Fruit fly (Drosophila melanogaster): ENCODE data around the gene rols.

rols gene

dm6 chr3L:11975811-11976210 is 88.8 kb downstream of the rols start, which contains the start of gene CG43896:
Gene CG43896 (plus strand): TSS chr3L:11976111.
- no peak for TF ChIP-seq esn (GFP tag; optimal IDR thresholded peaks at IDR 0.05)
- TF ChIP-seq CG7368 (GFP tag; optimal IDR thresholded peaks at IDR 0.05): no peak
- TF ChIP-seq fkh (GFP tag; optimal IDR thresholded peaks at IDR 0.05): no peak
- no peak for TF ChIP-seq CG9139 (GFP tag; optimal IDR thresholded peaks at IDR 0.05)
- no peak for TF ChIP-seq dsx (GFP tag; optimal IDR thresholded peaks at IDR 0.05; ENCODE audit: poor library complexity, severe bottlenecking)
- no peak for TF ChIP-seq cyc (GFP tag; optimal IDR thresholded peaks at IDR 0.05)
- no peak for TF ChIP-seq CG6792 (GFP tag; optimal IDR thresholded peaks at IDR 0.05)
- no peak for TF ChIP-seq CG11294 (GFP tag; IDR thresholded peaks at IDR 0.05)
- no peak for TF ChIP-seq CG3032 (tag; optimal IDR thresholded peaks at IDR 0.05)
- TF ChIP-seq CG10669 (GFP tag; optimal IDR thresholded peaks at IDR 0.05): no peak
- no peak for TF ChIP-seq CG11762 (GFP tag; optimal IDR thresholded peaks at IDR 0.05; ENCODE audit: insufficient read depth)
- TF ChIP-seq svp (GFP tag): no peak
- no peak for TF ChIP-seq CG15336 (GFP tag; IDR thresholded peaks at IDR 0.05)
- TF ChIP-seq Ets21C (GFP tag; optimal IDR thresholded peaks at IDR 0.05): no peak
- TF ChIP-seq dac (GFP tag; optimal IDR thresholded peaks at IDR 0.05): no peak
- TF ChIP-seq spab (GFP tag; optimal IDR thresholded peaks at IDR 0.05): no peak
- TF ChIP-seq OdsH (GFP tag; optimal IDR thresholded peaks at IDR 0.05): no peak
- TF ChIP-seq CG8319 (GFP tag; optimal IDR thresholded peaks at IDR 0.05): no peak
- no peak for TF ChIP-seq Eip93F (GFP tag; optimal IDR thresholded peaks at IDR 0.05)

dm6 chr3L:11974605-11975004 is 90.1 kb downstream of the rols start, which contains the start of gene CG14125:
Gene CG14125 (plus strand): TSS chr3L:11974905.
- TF ChIP-seq Sox15 (GFP tag; optimal IDR thresholded peaks at IDR 0.05): no peak
- no peak for TF ChIP-seq Gug (GFP tag; IDR thresholded peaks at IDR 0.05)
- TF ChIP-seq CG1621 (tag; optimal IDR thresholded peaks at IDR 0.05): no peak
- TF ChIP-seq topi (GFP tag; optimal IDR thresholded peaks at IDR 0.05): no peak
- no peak for TF ChIP-seq Met (GFP tag; optimal IDR thresholded peaks at IDR 0.05)
- TF ChIP-seq Eip75B (GFP tag; optimal IDR thresholded peaks at IDR 0.05): no peak
- TF ChIP-seq salr (GFP tag; optimal IDR thresholded peaks at IDR 0.05): no peak
- no peak for TF ChIP-seq OdsH (GFP tag; optimal IDR thresholded peaks at IDR 0.05)
- TF ChIP-seq dsx (GFP tag; optimal IDR thresholded peaks at IDR 0.05; ENCODE audit: poor library complexity, severe bottlenecking): no peak
- TF ChIP-seq Hr4 (GFP tag; optimal IDR thresholded peaks at IDR 0.05): no peak
- TF ChIP-seq CG7368 (GFP tag; optimal IDR thresholded peaks at IDR 0.05): no peak

- TF ChIP-seq net (GFP tag; optimal IDR thresholded peaks at IDR 0.05) (no peak), fd59A (GFP tag; optimal IDR thresholded peaks at IDR 0.05) (no peak), cyc (GFP tag; optimal IDR thresholded peaks at IDR 0.05) (no peak), CG8319 (GFP tag; optimal IDR thresholded peaks at IDR 0.05) (no peak), Blimp-1 (GFP tag; optimal IDR thresholded peaks at IDR 0.05) (no peak), svp (GFP tag) (no peak), OdsH (GFP tag; optimal IDR thresholded peaks at IDR 0.05) (no peak), CG6276 (GFP tag; optimal IDR thresholded peaks at IDR 0.05) (no peak), CG6808 (GFP tag; optimal IDR thresholded peaks at IDR 0.05) (no peak), lz (GFP tag; optimal IDR thresholded peaks at IDR 0.05) (no peak)
Measured at dm6 chr3L:11973690-11974089, 91.0 kb downstream of the rols start, which contains the start of gene CG42397. Gene CG42397 (minus strand): TSS chr3L:11973790.

dm6 chr3L:11972879-11973278 is 91.8 kb downstream of the rols start, which contains the start of gene Muc68E:
Gene Muc68E (minus strand): TSS chr3L:11972979.
- TF ChIP-seq CG8632 (GFP tag; optimal IDR thresholded peaks at IDR 0.05) (no peak), vri (GFP tag; optimal IDR thresholded peaks at IDR 0.05) (peak; percentile 68)

All from whole organism, prepupa.